Fruit fly (Drosophila melanogaster) whole organism, pupa: Measurements from ENCODE around the gene fz2.

Experiments used
- CG10348 ChIP-seq: fragments of 200-800 bp; sonication (Bioruptor generic); IDR thresholded peaks from 2 replicates; pipeline ENCODE4 v1.3.6; 2022; ENCODE audit warnings: missing biosample characterization, missing genetic modification characterization
- CG12605 ChIP-seq: fragments of 200-800 bp; sonication (Bioruptor generic); IDR thresholded peaks from 2 replicates; pipeline ENCODE4 v1.3.6; 2022; ENCODE audit warnings: missing biosample characterization, missing genetic modification characterization
- CG13204 ChIP-seq: fragments of 200-800 bp; sonication (Bioruptor generic); optimal IDR thresholded peaks from 2 replicates; lab custom pipeline; 2018; ENCODE audit warnings: missing biosample characterization, mild to moderate bottlenecking, missing genetic modification characterization, moderate library complexity
- CG14655 ChIP-seq: fragments of 200-800 bp; sonication (Bioruptor generic); optimal IDR thresholded peaks from 3 replicates; lab custom pipeline; 2017; ENCODE audit warnings: mild to moderate bottlenecking, missing biosample characterization, missing genetic modification reagents, missing genetic modification characterization
- CG15710 ChIP-seq: fragments of 200-800 bp; sonication (Bioruptor generic); optimal IDR thresholded peaks from 2 replicates; lab custom pipeline; 2018; ENCODE audit warnings: missing biosample characterization, mild to moderate bottlenecking, missing genetic modification characterization, moderate library complexity
- CG17806 ChIP-seq: fragments of 200-800 bp; sonication (Bioruptor generic); optimal IDR thresholded peaks from 2 replicates; lab custom pipeline; 2018; ENCODE audit warnings: missing biosample characterization, mild to moderate bottlenecking, missing genetic modification characterization, moderate library complexity
- CG32121 ChIP-seq: fragments of 200-800 bp; sonication (Bioruptor generic); IDR thresholded peaks from 2 replicates; pipeline ENCODE4 v1.3.6; 2022; ENCODE audit warnings: missing biosample characterization, missing genetic modification characterization
- CG34367 ChIP-seq: fragments of 200-800 bp; sonication (Bioruptor generic); optimal IDR thresholded peaks from 2 replicates; lab custom pipeline; 2018; ENCODE audit warnings: missing biosample characterization, mild to moderate bottlenecking, missing genetic modification characterization
- CG4496 ChIP-seq: fragments of 200-800 bp; sonication (Bioruptor generic); IDR thresholded peaks from 3 replicates; pipeline ENCODE4 v1.3.6; 2022; ENCODE audit warnings: missing biosample characterization, missing genetic modification characterization
- CG8159 ChIP-seq: fragments of 200-800 bp; sonication (Bioruptor generic); optimal IDR thresholded peaks from 3 replicates; lab custom pipeline; 2018; ENCODE audit warnings: missing biosample characterization, mild to moderate bottlenecking, missing genetic modification characterization, moderate library complexity
- CG8301 ChIP-seq: fragments of 200-800 bp; sonication (Bioruptor generic); optimal IDR thresholded peaks from 2 replicates; lab custom pipeline; 2018; ENCODE audit warnings: missing biosample characterization, mild to moderate bottlenecking, missing genetic modification characterization
- CG9948 ChIP-seq: fragments of 200-800 bp; sonication (Bioruptor generic); optimal IDR thresholded peaks from 2 replicates; lab custom pipeline; 2018; ENCODE audit warnings: missing biosample characterization, mild to moderate bottlenecking, missing genetic modification characterization, moderate library complexity
- D1 ChIP-seq: fragments of 200-800 bp; sonication (Bioruptor generic); optimal IDR thresholded peaks from 2 replicates; lab custom pipeline; 2018; ENCODE audit warnings: missing biosample characterization, mild to moderate bottlenecking, missing genetic modification characterization, moderate library complexity
- EcR ChIP-seq: fragments of 200-800 bp; sonication (Bioruptor generic); optimal IDR thresholded peaks from 3 replicates; lab custom pipeline; 2019; ENCODE audit warnings: missing biosample characterization, missing genetic modification characterization, mild to moderate bottlenecking, moderate library complexity, missing genetic modification reagents
- Ets98B ChIP-seq: fragments of 200-800 bp; sonication (Bioruptor generic); IDR thresholded peaks from 2 replicates; pipeline ENCODE4 v1.3.6; 2022; ENCODE audit warnings: missing biosample characterization, missing genetic modification characterization
- Pif1A ChIP-seq: fragments of 200-800 bp; sonication (Bioruptor generic); optimal IDR thresholded peaks from 3 replicates; lab custom pipeline; 2016; ENCODE audit warnings: missing biosample characterization, missing genetic modification characterization
- Pif1B ChIP-seq: fragments of 200-800 bp; sonication (Bioruptor generic); optimal IDR thresholded peaks from 3 replicates; lab custom pipeline; 2016; ENCODE audit warnings: missing biosample characterization, missing genetic modification characterization
- Snoo ChIP-seq: fragments of 200-800 bp; sonication (Bioruptor generic); optimal IDR thresholded peaks from 3 replicates; lab custom pipeline; 2017; ENCODE audit warnings: missing biosample characterization, mild to moderate bottlenecking, missing genetic modification characterization, inconsistent platforms
- fd96Ca ChIP-seq: fragments of 200-800 bp; sonication (Bioruptor generic); IDR thresholded peaks from 3 replicates; pipeline ENCODE4 v1.3.6; 2022; ENCODE audit warnings: missing biosample characterization, missing genetic modification characterization
- gl ChIP-seq: fragments of 200-800 bp; sonication (Bioruptor generic); optimal IDR thresholded peaks from 2 replicates; lab custom pipeline; 2018; ENCODE audit warnings: missing biosample characterization, mild to moderate bottlenecking, missing genetic modification characterization
- rn ChIP-seq: fragments of 200-800 bp; sonication (Bioruptor generic); IDR thresholded peaks from 2 replicates; pipeline ENCODE4 v1.3.6; 2022; ENCODE audit warnings: missing biosample characterization, missing genetic modification characterization

The fz2 gene

dm6 chr3L:19091423-19092124, 143.6 kb downstream of the fz2 start:
- TF ChIP-seq CG10348 (GFP tag; lab: Robert Waterston, UW): no peak
- peak; percentile 0 for TF ChIP-seq Snoo (tag; lab: Kevin White, UChicago)
- TF ChIP-seq CG15710 (tag; lab: Kevin White, UChicago): no peak
- TF ChIP-seq CG8159 (tag; lab: Kevin White, UChicago): peak; percentile 15
- TF ChIP-seq CG14655 (GFP tag; lab: Kevin White, UChicago): no peak
- TF ChIP-seq rn: no peak
- TF ChIP-seq CG9948 (tag; lab: Kevin White, UChicago): no peak
- TF ChIP-seq Pif1B (GFP tag; lab: Kevin White, UChicago): peak; percentile 39
- no peak for TF ChIP-seq CG8301 (tag; lab: Kevin White, UChicago)
- TF ChIP-seq CG34367 (tag; lab: Kevin White, UChicago): no peak
- no peak; the same call in 2 of the 3 replicates for TF ChIP-seq CG4496 (GFP tag; lab: Robert Waterston, UW)
- TF ChIP-seq D1 (tag; lab: Kevin White, UChicago): no peak
- no peak for TF ChIP-seq CG17806 (tag; lab: Kevin White, UChicago)
- no peak for TF ChIP-seq Pif1A (GFP tag; lab: Kevin White, UChicago)
- peak; percentile 87 for TF ChIP-seq CG13204 (GFP tag; lab: Kevin White, UChicago)
- TF ChIP-seq fd96Ca (GFP tag; lab: Robert Waterston, UW): peak; percentile 37; the same call in 2 of the 3 replicates
- TF ChIP-seq gl: peak; percentile 8
- no peak for TF ChIP-seq Ets98B (GFP tag; lab: Robert Waterston, UW)
- peak; percentile 52; the same call in 1 of the 2 replicates for TF ChIP-seq CG32121 (GFP tag; lab: Robert Waterston, UW)
- TF ChIP-seq CG12605 (GFP tag; lab: Robert Waterston, UW): no peak; the same call in 1 of the 2 replicates
- TF ChIP-seq EcR (GFP tag; lab: Kevin White, UChicago): peak; percentile 64
